Worm (Caenorhabditis elegans): ENCODE measurements around the gene srd-12.

DNA sequence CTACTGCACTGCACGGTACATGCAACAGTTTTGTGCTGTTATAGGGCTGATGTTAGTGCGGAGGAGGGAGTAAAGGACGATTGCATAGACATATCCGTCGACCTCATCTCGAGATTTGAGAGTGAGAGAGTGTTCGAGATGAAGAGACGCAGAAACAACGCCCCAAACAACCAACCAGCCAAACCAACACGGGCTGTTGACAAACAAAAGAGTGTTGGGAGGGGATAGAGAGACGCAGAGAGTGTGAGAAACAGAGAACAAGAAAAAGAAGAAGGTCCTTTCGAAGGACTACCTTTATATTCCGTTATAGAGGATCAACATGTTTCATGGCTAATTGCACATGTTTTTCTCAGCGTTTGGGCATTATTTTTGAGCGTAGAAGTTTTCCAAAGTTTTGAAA, 29.7 kb downstream of the srd-12 start:
- TF ChIP-seq W03F9.2 (tag; optimal IDR thresholded peaks at IDR 0.05) (no peak), him-1 (tag; optimal IDR thresholded peaks at IDR 0.05) (no peak), dao-5 (tag; optimal IDR thresholded peaks at IDR 0.05) (no peak)

Data from whole organism, L4/young adult.